Worm (Caenorhabditis elegans): ENCODE measurements around the gene mics-1.

mics-1 gene

ce11 chrV:10578226-10578625, at the start of gene mics-1:
Gene mics-1, minus strand, starts transcription at chrV:10578326.
- TF ChIP-seq fax-1 (tag; optimal IDR thresholded peaks at IDR 0.05) (no peak), fkh-10 (GFP tag; optimal IDR thresholded peaks at IDR 0.05) (no peak), C08G9.2 (tag; optimal IDR thresholded peaks at IDR 0.05) (no peak)

DNA sequence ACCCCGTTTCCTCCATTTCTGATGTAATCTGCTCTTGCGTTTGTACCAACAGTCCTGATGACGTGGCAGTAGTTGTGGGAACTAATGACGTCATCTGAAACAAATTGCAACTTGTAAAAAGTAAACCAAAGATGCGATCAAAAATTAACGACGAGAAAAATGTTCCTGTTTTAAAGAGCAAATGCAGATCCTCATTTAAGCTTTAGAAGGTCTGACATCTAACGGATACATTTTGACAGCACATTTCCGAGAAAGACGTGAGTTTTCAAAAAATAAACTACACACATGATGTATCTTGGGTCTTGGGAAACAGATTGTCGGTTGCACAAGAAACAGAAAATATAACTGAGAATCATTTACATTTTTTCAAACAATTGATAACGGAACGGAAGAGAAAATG, 37.4 kb upstream of the mics-1 start, which contains the start of gene H09F14.1:
Gene H09F14.1, minus strand, starts transcription at position 101 of the 400 bp plus-strand sequence.
- TF ChIP-seq K09A11.1 (tag; optimal IDR thresholded peaks at IDR 0.05; ENCODE audit: insufficient read depth) = no peak
- TF ChIP-seq ahr-1 (tag; optimal IDR thresholded peaks at IDR 0.05) = no peak
- no peak for TF ChIP-seq nfya-1 (tag; optimal IDR thresholded peaks at IDR 0.05)

ce11 chrV:10602051-10602937, 24.2 kb upstream of the mics-1 start, which contains the start of gene H27A22.1:
Gene H27A22.1, plus strand, starts transcription at chrV:10602555.
- TF ChIP-seq rnt-1 (tag; optimal IDR thresholded peaks at IDR 0.05) = no peak
- TF ChIP-seq che-1 (tag; optimal IDR thresholded peaks at IDR 0.05) = no peak

- TF ChIP-seq ceh-24 (tag; optimal IDR thresholded peaks at IDR 0.05) (no peak), ceh-14 (tag; optimal IDR thresholded peaks at IDR 0.05) (no peak), nfya-1 (tag; optimal IDR thresholded peaks at IDR 0.05) (no peak), K09A11.1 (tag; optimal IDR thresholded peaks at IDR 0.05; ENCODE audit: insufficient read depth) (no peak), ceh-9 (tag; optimal IDR thresholded peaks at IDR 0.05) (no peak), hlh-6 (tag; optimal IDR thresholded peaks at IDR 0.05) (no peak), pqm-1 (tag; optimal IDR thresholded peaks at IDR 0.05) (no peak), ceh-18 (tag; optimal IDR thresholded peaks at IDR 0.05) (no peak), fax-1 (tag; optimal IDR thresholded peaks at IDR 0.05) (no peak), sox-2 (GFP tag; IDR thresholded peaks at IDR 0.05) (no peak), unc-3 (GFP tag; conservative IDR thresholded peaks at IDR 0.05) (no peak), unc-3 (tag; optimal IDR thresholded peaks at IDR 0.05) (no peak), dmd-4 (tag; optimal IDR thresholded peaks at IDR 0.05; ENCODE audit: borderline replicate concordance) (no peak), npax-4 (tag; optimal IDR thresholded peaks at IDR 0.05) (no peak), unc-86 (tag; optimal IDR thresholded peaks at IDR 0.05) (no peak), hlh-13 (GFP tag; optimal IDR thresholded peaks at IDR 0.05) (no peak), pat-9 (tag; optimal IDR thresholded peaks at IDR 0.05) (no peak), ceh-30 (tag; optimal IDR thresholded peaks at IDR 0.05) (no peak), tbx-7 (tag; optimal IDR thresholded peaks at IDR 0.05) (no peak), elt-2 (tag; optimal IDR thresholded peaks at IDR 0.05) (no peak)
Observed at ce11 chrV:10598670-10599154, 20.6 kb upstream of the mics-1 start, which contains the start of gene scpl-4. Gene scpl-4, plus strand, starts transcription at chrV:10599104.

- no peak for TF ChIP-seq unc-3 (GFP tag; conservative IDR thresholded peaks at IDR 0.05)
- TF ChIP-seq unc-3 (tag; optimal IDR thresholded peaks at IDR 0.05) = no peak
- no peak for TF ChIP-seq ets-4 (tag; optimal IDR thresholded peaks at IDR 0.05)
- no peak for TF ChIP-seq syd-9 (tag; optimal IDR thresholded peaks at IDR 0.05)
- no peak for TF ChIP-seq ceh-30 (tag; optimal IDR thresholded peaks at IDR 0.05)
- no peak for TF ChIP-seq zip-5 (tag; optimal IDR thresholded peaks at IDR 0.05)
- no peak for TF ChIP-seq mec-3 (tag; optimal IDR thresholded peaks at IDR 0.05; ENCODE audit: borderline replicate concordance)
- TF ChIP-seq fax-1 (tag; optimal IDR thresholded peaks at IDR 0.05) = no peak
- no peak for TF ChIP-seq elt-2 (tag; optimal IDR thresholded peaks at IDR 0.05)
Observed at ce11 chrV:10597234-10597633, 19.1 kb upstream of the mics-1 start, which contains the start of gene T21C9.13. Gene T21C9.13, plus strand, starts transcription at chrV:10597266.

DNA sequence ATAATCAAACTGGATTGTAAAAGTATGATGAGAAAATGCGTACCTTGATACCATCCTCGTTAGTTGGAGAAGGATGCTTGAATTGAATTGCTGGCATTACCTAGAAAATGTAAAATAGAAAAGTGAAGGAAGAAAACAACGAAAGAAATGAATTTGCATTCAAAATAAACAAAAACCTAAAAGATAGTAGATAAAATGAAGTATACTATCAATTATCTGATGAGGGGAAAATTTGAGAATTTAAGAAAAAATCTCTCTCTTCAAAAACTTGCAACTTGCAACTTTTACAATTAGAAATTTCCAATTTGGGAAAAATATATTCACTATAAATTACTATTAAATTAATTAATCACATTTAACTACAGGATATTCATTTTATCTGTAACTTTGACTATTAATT, 16.7 kb upstream of the mics-1 start, which contains the start of gene T21C9.11:
Gene T21C9.11, minus strand, starts transcription at position 101 of the 400 bp plus-strand sequence.
- TF ChIP-seq ceh-31 (tag; optimal IDR thresholded peaks at IDR 0.05) (no peak), K09A11.1 (tag; optimal IDR thresholded peaks at IDR 0.05; ENCODE audit: insufficient read depth) (no peak), C38D4.7 (GFP tag; optimal IDR thresholded peaks at IDR 0.05) (no peak), unc-42 (tag; optimal IDR thresholded peaks at IDR 0.05) (no peak), ceh-2 (tag; optimal IDR thresholded peaks at IDR 0.05) (no peak), hlh-13 (GFP tag; optimal IDR thresholded peaks at IDR 0.05) (no peak), npax-4 (tag; optimal IDR thresholded peaks at IDR 0.05) (no peak), madf-2 (tag; optimal IDR thresholded peaks at IDR 0.05) (no peak), pat-9 (tag; optimal IDR thresholded peaks at IDR 0.05) (no peak), elt-2 (tag; optimal IDR thresholded peaks at IDR 0.05) (no peak), nhr-232 (tag; optimal IDR thresholded peaks at IDR 0.05) (no peak), lin-11 (tag; optimal IDR thresholded peaks at IDR 0.05) (no peak), sox-4 (tag; optimal IDR thresholded peaks at IDR 0.05) (no peak), nhr-11 (tag; optimal IDR thresholded peaks at IDR 0.05) (no peak), hlh-8 (tag; optimal IDR thresholded peaks at IDR 0.05) (no peak), pag-3 (tag; optimal IDR thresholded peaks at IDR 0.05; ENCODE audit: borderline replicate concordance) (no peak), rnt-1 (tag; optimal IDR thresholded peaks at IDR 0.05) (no peak)

Measured in whole organism, late embryonic.